Worm (Caenorhabditis elegans) whole organism, L4 larva: ENCODE results near the gene nex-3.

Experiments used
- Y48G9A.11 ChIP-seq: fragments of 200-800 bp; sonication (Bioruptor generic); IDR thresholded peaks from 2 replicates; pipeline ENCODE4 v1.3.6; 2022; ENCODE audit warnings: missing genetic modification reagents, missing genetic modification characterization, missing compliant biosample characterization
- daf-19 ChIP-seq: fragments of 200-800 bp; sonication (Bioruptor generic); conservative IDR thresholded peaks from 2 replicates; pipeline ENCODE4 v1.3.6; 2022; ENCODE audit warnings: missing genetic modification characterization, missing compliant biosample characterization
- dpl-1 ChIP-seq: fragments of 150-350 bp; optimal IDR thresholded peaks from 2 replicates; lab custom pipeline; 2014; ENCODE audit warnings: missing biosample characterization, missing genetic modification reagents, missing genetic modification characterization
- nhr-11 ChIP-seq: fragments of 150-350 bp; optimal IDR thresholded peaks from 2 replicates; lab custom pipeline; 2014; ENCODE audit warnings: missing biosample characterization, missing genetic modification characterization
- nhr-76 ChIP-seq: fragments of 150-350 bp; optimal IDR thresholded peaks from 2 replicates; lab custom pipeline; 2014; ENCODE audit warnings: missing biosample characterization, missing genetic modification characterization
- pqm-1 ChIP-seq: sonication (generic microtip); optimal IDR thresholded peaks from 2 replicates; lab custom pipeline; 2017; ENCODE audit warnings: missing biosample characterization, missing genetic modification characterization
- snpc-4 ChIP-seq: fragments of 150-350 bp; optimal IDR thresholded peaks from 2 replicates; lab custom pipeline; 2014; ENCODE audit warnings: missing biosample characterization, missing genetic modification characterization
- zag-1 ChIP-seq: fragments of 150-350 bp; optimal IDR thresholded peaks from 2 replicates; lab custom pipeline; 2014; ENCODE audit warnings: missing biosample characterization, missing genetic modification characterization

- TF ChIP-seq nhr-11 = no peak
- TF ChIP-seq zag-1 = no peak
- no peak for TF ChIP-seq pqm-1 (tag; lab: Kevin White, UChicago)
- TF ChIP-seq dpl-1 (GFP tag; lab: Kevin White, UChicago) = no peak
- no peak for TF ChIP-seq nhr-76 (tag; lab: Kevin White, UChicago)
- TF ChIP-seq Y48G9A.11 (GFP tag; lab: Robert Waterston, UW) = no peak
- no peak for TF ChIP-seq snpc-4 (tag; lab: Kevin White, UChicago)
- no peak for TF ChIP-seq daf-19 (GFP tag; lab: Robert Waterston, UW)
Measured at ce11 chrIII:4467277-4467676, 25.4 kb downstream of the nex-3 start, which contains the start of gene ndg-4.
